Worm (Caenorhabditis elegans) whole organism, midembryonic: ENCODE data around the gene nep-20.

Experiments
- T22C8.4 ChIP-seq: fragments of 200-800 bp; sonication (Bioruptor generic); IDR thresholded peaks from 2 replicates; pipeline ENCODE4 v1.3.6; 2022; ENCODE audit warnings: missing genetic modification characterization, missing compliant biosample characterization
- cog-1 ChIP-seq: sonication (generic microtip); optimal IDR thresholded peaks from 2 replicates; lab custom pipeline; 2016; ENCODE audit warnings: missing genetic modification characterization, missing compliant biosample characterization
- flt-1 ChIP-seq: fragments of 200-800 bp; sonication (Bioruptor generic); IDR thresholded peaks from 2 replicates; pipeline ENCODE4 v1.3.6; 2022; ENCODE audit warnings: missing genetic modification characterization, missing compliant biosample characterization
- klf-2 ChIP-seq: fragments of 200-800 bp; sonication (Bioruptor generic); conservative IDR thresholded peaks from 2 replicates; pipeline ENCODE4 v1.3.6; 2022; ENCODE audit warnings: missing genetic modification reagents, missing genetic modification characterization, missing compliant biosample characterization
- med-1 ChIP-seq: sonication (generic microtip); optimal IDR thresholded peaks from 2 replicates; lab custom pipeline; 2017; ENCODE audit warnings: missing genetic modification characterization, mild to moderate bottlenecking, missing compliant biosample characterization, antibody characterized with exemption, missing genetic modification reagents; ENCODE audit not compliant: insufficient read depth
- ref-1 ChIP-seq: fragments of 200-800 bp; sonication (Bioruptor generic); conservative IDR thresholded peaks from 2 replicates; pipeline ENCODE4 v1.3.6; 2022; ENCODE audit warnings: missing genetic modification reagents, missing genetic modification characterization, missing compliant biosample characterization
- tab-1 ChIP-seq: fragments of 200-800 bp; sonication (Bioruptor generic); IDR thresholded peaks from 2 replicates; pipeline ENCODE4 v1.3.6; 2022; ENCODE audit warnings: missing genetic modification characterization, missing compliant biosample characterization
- ztf-23 ChIP-seq: fragments of 200-800 bp; sonication (Bioruptor generic); IDR thresholded peaks from 2 replicates; pipeline ENCODE4 v1.3.6; 2022; ENCODE audit warnings: missing genetic modification reagents, missing genetic modification characterization, missing compliant biosample characterization
- ztf-29 ChIP-seq: fragments of 200-800 bp; sonication (Bioruptor generic); IDR thresholded peaks from 2 replicates; pipeline ENCODE4 v1.3.6; 2022; ENCODE audit warnings: missing genetic modification reagents, missing genetic modification characterization, missing compliant biosample characterization

- TF ChIP-seq tab-1 (GFP tag; lab: Robert Waterston, UW) (no peak), cog-1 (tag; lab: Kevin White, UChicago) (no peak), T22C8.4 (GFP tag; lab: Robert Waterston, UW) (no peak), med-1 (GFP tag; lab: Kevin White, UChicago) (no peak), ztf-29 (GFP tag; lab: Robert Waterston, UW) (no peak), flt-1 (GFP tag; lab: Robert Waterston, UW) (no peak), ref-1 (GFP tag; lab: Robert Waterston, UW) (no peak), klf-2 (no peak), ztf-23 (GFP tag; lab: Robert Waterston, UW) (no peak)
Measured at ce11 chrII:3378275-3378674, 17.1 kb downstream of the nep-20 start, which contains the start of gene Y49F6C.2.
